Worm (Caenorhabditis elegans): ENCODE measurements around the gene F35B3.4.
A peak's percentile ranks its signal among the peaks of the same experiment; 100 is the strongest.

F35B3.4 gene

DNA sequence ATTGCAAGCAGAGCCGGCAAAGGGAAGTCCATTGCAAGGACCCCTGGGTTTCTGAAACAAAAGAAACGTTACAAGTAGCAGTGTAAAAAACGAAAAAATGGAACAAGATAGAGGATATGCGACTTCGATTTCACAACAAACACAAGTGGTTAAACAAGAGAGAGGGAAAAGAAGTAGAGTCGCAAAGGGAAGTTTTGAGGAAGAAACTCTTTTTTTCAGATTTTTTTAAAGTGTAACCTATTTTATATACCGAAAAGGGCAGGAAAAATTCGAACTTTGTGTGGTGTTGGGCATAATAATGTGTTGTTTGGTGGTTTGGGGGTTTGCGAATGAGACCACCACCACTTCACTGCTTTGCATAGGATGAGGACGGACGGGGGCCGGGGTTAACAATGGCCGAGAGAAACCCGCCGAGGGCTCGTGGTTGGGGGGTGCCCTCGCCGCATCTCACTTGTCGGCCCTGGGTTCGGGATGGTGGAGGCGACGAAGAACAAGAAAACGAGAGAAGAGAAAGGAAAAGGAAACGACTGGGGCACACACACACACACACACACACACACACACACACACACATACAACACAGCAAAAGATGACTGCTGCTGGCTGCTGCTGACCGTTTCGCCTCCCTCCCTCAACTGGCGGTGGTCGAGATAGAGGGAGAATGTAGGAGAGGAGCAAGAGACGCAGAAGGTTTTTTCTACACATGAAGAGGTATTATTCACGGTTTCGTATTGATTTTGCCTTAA is 9.6 kb upstream of the F35B3.4 start, which contains the start of gene ptrn-1 (continued):
- TF ChIP-seq elt-1 (tag; optimal IDR thresholded peaks at IDR 0.05): no peak
- TF ChIP-seq ztf-11 (tag; optimal IDR thresholded peaks at IDR 0.05): no peak

DNA sequence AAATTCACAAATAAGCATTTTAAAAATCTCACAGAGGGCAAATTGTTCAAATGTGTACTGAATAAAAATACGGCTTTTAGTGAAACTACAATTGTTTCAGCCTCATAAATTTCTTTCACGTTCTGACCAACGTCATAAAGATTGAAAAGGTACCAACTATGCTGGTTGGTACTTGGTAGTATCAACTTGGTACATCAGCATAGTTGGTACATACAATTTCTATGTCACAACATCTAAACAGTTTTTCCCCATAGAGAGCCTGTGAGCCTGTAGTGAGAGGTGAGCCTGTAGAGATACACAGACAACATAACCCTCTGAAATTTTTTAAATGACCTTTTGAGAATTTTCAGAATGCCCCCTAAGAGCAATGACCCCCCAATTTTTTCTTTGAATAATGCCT is 1.7 kb downstream of the F35B3.4 start:
- TF ChIP-seq blmp-1 (tag; optimal IDR thresholded peaks at IDR 0.05; ENCODE audit: insufficient read depth) (no peak), nhr-129 (tag; optimal IDR thresholded peaks at IDR 0.05) (no peak), nhr-11 (tag; optimal IDR thresholded peaks at IDR 0.05) (no peak), lsy-2 (tag; optimal IDR thresholded peaks at IDR 0.05) (no peak), nhr-21 (tag; optimal IDR thresholded peaks at IDR 0.05) (no peak), Y55F3AM.14 (GFP tag; optimal IDR thresholded peaks at IDR 0.05) (no peak), C34F6.9 (tag; optimal IDR thresholded peaks at IDR 0.05) (no peak), nhr-237 (tag; optimal IDR thresholded peaks at IDR 0.05) (no peak)

DNA sequence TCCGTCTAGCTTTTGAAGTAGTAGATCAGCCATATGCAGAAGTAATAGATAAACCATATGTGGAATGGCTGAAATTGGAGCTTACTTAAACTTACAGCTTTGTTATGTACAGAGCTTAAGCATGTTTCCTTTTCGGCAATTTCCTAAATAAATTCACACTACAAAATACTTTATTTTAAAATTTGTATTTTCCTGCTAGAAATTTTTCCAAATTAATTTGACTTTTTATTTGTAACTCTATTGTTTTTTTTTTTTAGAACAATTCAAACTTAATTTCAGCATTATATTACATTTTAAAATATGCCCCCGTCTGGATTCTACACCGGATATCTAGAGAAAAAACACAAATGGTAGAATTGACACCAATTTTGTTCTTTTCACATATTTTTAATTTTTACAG is 7.6 kb downstream of the F35B3.4 start, which contains the start of gene F35B3.3:
TSS of gene F35B3.3 (plus strand) at position 301 of the 400 bp plus-strand sequence.
- TF ChIP-seq ZK546.5 (tag; optimal IDR thresholded peaks at IDR 0.05): no peak
- TF ChIP-seq ama-1 (optimal IDR thresholded peaks at IDR 0.05): no peak
- TF ChIP-seq alr-1 (tag; optimal IDR thresholded peaks at IDR 0.05): no peak
- TF ChIP-seq dmd-4 (tag; optimal IDR thresholded peaks at IDR 0.05): no peak
- no peak for TF ChIP-seq ztf-4 (tag; optimal IDR thresholded peaks at IDR 0.05)
- TF ChIP-seq ceh-82 (tag; optimal IDR thresholded peaks at IDR 0.05): no peak
- no peak for TF ChIP-seq aly-2 (tag; optimal IDR thresholded peaks at IDR 0.05)
- TF ChIP-seq nhr-10 (tag; optimal IDR thresholded peaks at IDR 0.05): no peak
- TF ChIP-seq elt-3 (tag; optimal IDR thresholded peaks at IDR 0.05): no peak
- TF ChIP-seq sma-3 (GFP tag; optimal IDR thresholded peaks at IDR 0.05): no peak
- no peak for TF ChIP-seq lin-13 (GFP tag; optimal IDR thresholded peaks at IDR 0.05)
- no peak for TF ChIP-seq skn-1 (tag; optimal IDR thresholded peaks at IDR 0.05)
- no peak for TF ChIP-seq Y55F3AM.14 (GFP tag; optimal IDR thresholded peaks at IDR 0.05)

DNA sequence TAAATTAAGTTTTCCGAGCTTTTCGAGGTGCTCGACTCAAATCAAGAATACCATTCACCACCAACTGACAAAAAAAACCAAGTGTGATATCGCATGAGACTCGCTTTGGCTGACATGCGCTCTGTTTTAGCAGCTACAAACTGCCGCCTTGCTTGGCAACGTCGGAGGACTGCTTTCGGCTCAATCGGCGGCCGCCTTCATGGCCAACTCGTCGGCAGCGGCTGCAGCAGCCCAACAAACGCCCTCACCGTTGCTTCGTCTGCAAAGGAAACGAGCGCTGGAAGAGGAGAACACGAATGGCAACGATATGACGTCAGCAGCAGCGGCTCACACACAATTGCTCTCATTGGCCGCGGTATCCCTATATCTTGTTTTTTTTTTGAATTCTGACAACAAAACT is 13.9 kb downstream of the F35B3.4 start:
- TF ChIP-seq sem-4 (tag; optimal IDR thresholded peaks at IDR 0.05) (no peak), unc-55 (GFP tag; optimal IDR thresholded peaks at IDR 0.05) (no peak), F13H6.1 (tag; optimal IDR thresholded peaks at IDR 0.05) (no peak), zag-1 (tag; optimal IDR thresholded peaks at IDR 0.05) (no peak), unc-62 (GFP tag; optimal IDR thresholded peaks at IDR 0.05) (no peak), peb-1 (tag; optimal IDR thresholded peaks at IDR 0.05) (no peak)

DNA sequence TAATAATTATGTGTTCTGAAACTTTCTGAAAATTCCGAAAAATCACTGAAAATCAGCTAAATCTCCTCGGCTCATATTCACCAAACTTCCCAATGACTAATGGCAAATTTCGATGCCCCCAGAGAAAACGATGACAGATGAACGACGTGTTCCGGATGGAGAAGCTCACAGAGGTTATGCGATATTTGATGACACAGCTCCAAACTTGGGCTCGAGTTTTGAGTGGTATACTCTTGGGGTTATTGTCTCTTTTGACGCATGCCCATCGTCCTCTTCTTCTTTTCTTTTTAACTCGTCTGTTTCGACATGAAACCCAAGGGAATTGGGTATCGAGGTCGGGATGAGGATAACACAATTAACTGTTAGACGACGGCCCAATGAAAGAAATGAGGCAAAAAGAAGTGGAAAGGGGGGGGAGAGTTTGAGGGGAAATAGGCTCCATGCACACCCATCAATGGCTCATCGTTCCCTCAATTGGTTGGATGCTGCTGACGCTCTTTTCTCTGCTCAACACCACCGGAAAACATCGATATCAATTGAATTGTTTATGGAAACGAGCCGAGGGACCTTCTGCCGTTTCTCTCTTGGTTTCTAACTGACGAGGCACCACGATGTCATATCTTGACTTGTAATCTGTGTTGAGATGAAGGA is 17.2 kb downstream of the F35B3.4 start:
- no peak for TF ChIP-seq gmeb-1 (tag; optimal IDR thresholded peaks at IDR 0.05)
- TF ChIP-seq lin-13 (GFP tag; optimal IDR thresholded peaks at IDR 0.05): peak; percentile 5
- TF ChIP-seq ztf-11 (tag; optimal IDR thresholded peaks at IDR 0.05): no peak
- no peak for TF ChIP-seq sma-3 (GFP tag; optimal IDR thresholded peaks at IDR 0.05)
- no peak for TF ChIP-seq alr-1 (tag; optimal IDR thresholded peaks at IDR 0.05)
- no peak for TF ChIP-seq fos-1 (tag; optimal IDR thresholded peaks at IDR 0.05)
- TF ChIP-seq mab-5 (tag; optimal IDR thresholded peaks at IDR 0.05): peak; percentile 68
- TF ChIP-seq mbf-1 (tag; optimal IDR thresholded peaks at IDR 0.05): no peak
- TF ChIP-seq sem-4 (tag; optimal IDR thresholded peaks at IDR 0.05): peak; percentile 75
- TF ChIP-seq ceh-82 (tag; optimal IDR thresholded peaks at IDR 0.05): no peak
- no peak for TF ChIP-seq nhr-21 (tag; optimal IDR thresholded peaks at IDR 0.05)
- no peak for TF ChIP-seq unc-62 (GFP tag; optimal IDR thresholded peaks at IDR 0.05)
- peak in 1 of 2 experiments; percentile 16 for TF ChIP-seq lsy-2 (tag; optimal IDR thresholded peaks at IDR 0.05)
- TF ChIP-seq nhr-10 (tag; optimal IDR thresholded peaks at IDR 0.05): no peak
- TF ChIP-seq ceh-16 (tag; optimal IDR thresholded peaks at IDR 0.05): no peak
- TF ChIP-seq nhr-23 (tag; optimal IDR thresholded peaks at IDR 0.05): no peak
- no peak for TF ChIP-seq aly-2 (tag; optimal IDR thresholded peaks at IDR 0.05)
- no peak for TF ChIP-seq ztf-1 (GFP tag; conservative IDR thresholded peaks at IDR 0.05)
- no peak for TF ChIP-seq ZK546.5 (tag; optimal IDR thresholded peaks at IDR 0.05)
- no peak for TF ChIP-seq crh-2 (tag; optimal IDR thresholded peaks at IDR 0.05)
- no peak for TF ChIP-seq unc-55 (GFP tag; optimal IDR thresholded peaks at IDR 0.05)
- TF ChIP-seq nhr-129 (tag; optimal IDR thresholded peaks at IDR 0.05): peak; percentile 36
